Worm (Caenorhabditis elegans): ENCODE measurements around the gene F58F6.5.

F58F6.5 gene

ce11 chrIV:1388079-1388478, 44.6 kb downstream of the F58F6.5 start (continued):
- TF ChIP-seq ceh-91 (GFP tag; IDR thresholded peaks at IDR 0.05) (no peak), fkh-3 (tag; optimal IDR thresholded peaks at IDR 0.05) (no peak), tbx-9 (tag; optimal IDR thresholded peaks at IDR 0.05; ENCODE audit: borderline replicate concordance) (no peak), T26A5.8 (tag; optimal IDR thresholded peaks at IDR 0.05) (no peak), aptf-2 (GFP tag; conservative IDR thresholded peaks at IDR 0.05) (no peak), athp-1 (tag; optimal IDR thresholded peaks at IDR 0.05) (peak; percentile 22), cebp-1 (GFP tag; IDR thresholded peaks at IDR 0.05) (no peak), cebp-1 (tag; optimal IDR thresholded peaks at IDR 0.05) (peak; percentile 56), B0336.3 (GFP tag; IDR thresholded peaks at IDR 0.05) (0 out of 2 replicates have a peak, but pooled peaks have one; percentile 21), die-1 (tag; optimal IDR thresholded peaks at IDR 0.05) (peak; percentile 65), zim-3 (tag; optimal IDR thresholded peaks at IDR 0.05) (peak; percentile 67), K11D2.4 (GFP tag; IDR thresholded peaks at IDR 0.05) (peak; percentile 46; the same call in 1 of the 2 replicates), mel-28 (tag; optimal IDR thresholded peaks at IDR 0.05; ENCODE audit: borderline replicate concordance) (no peak), gei-17 (GFP tag; optimal IDR thresholded peaks at IDR 0.05) (no peak), F37B4.10 (GFP tag; IDR thresholded peaks at IDR 0.05) (no peak), mcd-1 (GFP tag; IDR thresholded peaks at IDR 0.05) (peak; percentile 62), ets-4 (GFP tag; optimal IDR thresholded peaks at IDR 0.05) (no peak), unc-62 (GFP tag; optimal IDR thresholded peaks at IDR 0.05) (no peak), lin-35 (GFP tag; optimal IDR thresholded peaks at IDR 0.05) (peak in 1 of 3 experiments; percentile 46), dpl-1 (GFP tag; optimal IDR thresholded peaks at IDR 0.05) (no peak), atf-7 (tag; optimal IDR thresholded peaks at IDR 0.05) (no peak), nhr-90 (tag; optimal IDR thresholded peaks at IDR 0.05) (peak; percentile 69), repo-1 (tag; optimal IDR thresholded peaks at IDR 0.05) (no peak), sea-2 (GFP tag; IDR thresholded peaks at IDR 0.05) (no peak), hlh-26 (GFP tag; conservative IDR thresholded peaks at IDR 0.05) (no peak), snpc-3.4 (tag; optimal IDR thresholded peaks at IDR 0.05) (peak; percentile 19), snpc-1.1 (tag; optimal IDR thresholded peaks at IDR 0.05; ENCODE audit: insufficient read depth) (no peak), rcor-1 (GFP tag; IDR thresholded peaks at IDR 0.05) (no peak), attf-3 (GFP tag; conservative IDR thresholded peaks at IDR 0.05) (0 out of 2 replicates have a peak, but pooled peaks have one; percentile 31), C06A6.2 (GFP tag; conservative IDR thresholded peaks at IDR 0.05) (0 out of 2 replicates have a peak, but pooled peaks have one; percentile 32), ztf-22 (GFP tag; optimal IDR thresholded peaks at IDR 0.05) (no peak), nfya-2 (GFP tag; IDR thresholded peaks at IDR 0.05) (no peak), ztf-25 (GFP tag; IDR thresholded peaks at IDR 0.05) (peak; percentile 95), nfyb-1 (GFP tag; IDR thresholded peaks at IDR 0.05) (peak; percentile 78; the same call in 1 of the 2 replicates), tlf-1 (GFP tag; optimal IDR thresholded peaks at IDR 0.05) (no peak), dox-1 (GFP tag; IDR thresholded peaks at IDR 0.05) (peak; percentile 66), attf-5 (GFP tag; optimal IDR thresholded peaks at IDR 0.05) (peak; percentile 24), hrde-1 (tag; optimal IDR thresholded peaks at IDR 0.05; ENCODE audit: borderline replicate concordance) (no peak), nhr-27 (tag; optimal IDR thresholded peaks at IDR 0.05) (no peak), hmg-1.2 (GFP tag; IDR thresholded peaks at IDR 0.05) (peak; percentile 74), Y95B8A.8 (GFP tag; IDR thresholded peaks at IDR 0.05) (peak; percentile 54; the same call in 1 of the 2 replicates), F57C9.4 (tag; optimal IDR thresholded peaks at IDR 0.05) (no peak), F49E8.2 (tag; optimal IDR thresholded peaks at IDR 0.05; ENCODE audit: insufficient read depth) (no peak), F23B12.7 (tag; optimal IDR thresholded peaks at IDR 0.05; ENCODE audit: insufficient read depth) (peak; percentile 26), B0035.1 (tag; optimal IDR thresholded peaks at IDR 0.05) (no peak), F52B5.7 (tag; optimal IDR thresholded peaks at IDR 0.05) (no peak), nfya-1 (tag; optimal IDR thresholded peaks at IDR 0.05; ENCODE audit: borderline replicate concordance, insufficient read depth) (no peak), madf-3 (GFP tag; IDR thresholded peaks at IDR 0.05) (0 out of 2 replicates have a peak, but pooled peaks have one; percentile 47)

Measured in whole organism, young adult.